Worm (Caenorhabditis elegans) whole organism, midembryonic: ENCODE results near the gene rpl-15.

Experiments
- flt-1 ChIP-seq: fragments of 200-800 bp; sonication (Bioruptor generic); IDR thresholded peaks from 2 replicates; pipeline ENCODE4 v1.3.6; 2022; ENCODE audit warnings: missing genetic modification characterization, missing compliant biosample characterization
- ref-1 ChIP-seq: fragments of 200-800 bp; sonication (Bioruptor generic); conservative IDR thresholded peaks from 2 replicates; pipeline ENCODE4 v1.3.6; 2022; ENCODE audit warnings: missing genetic modification reagents, missing genetic modification characterization, missing compliant biosample characterization

DNA sequence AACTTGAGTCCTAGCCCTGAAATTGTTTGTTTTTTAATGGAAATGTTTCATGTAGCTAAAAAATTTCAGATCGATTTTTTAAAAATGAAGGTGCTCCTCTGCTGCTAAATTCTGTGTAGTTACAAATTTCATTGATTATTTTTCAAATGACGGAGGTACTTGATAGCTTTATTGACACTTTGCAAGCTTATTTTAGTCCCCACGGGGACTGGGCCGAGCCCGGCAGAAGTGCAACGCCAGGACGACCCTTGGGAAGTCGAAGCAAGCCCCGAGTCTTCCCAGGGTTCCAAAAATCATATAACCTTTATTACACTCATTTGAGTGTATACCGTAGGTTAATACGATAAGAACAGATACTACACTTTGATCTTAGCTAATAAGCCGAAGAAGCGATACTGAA lies 30.5 kb downstream of the rpl-15 start:
- TF ChIP-seq ref-1 (GFP tag; lab: Robert Waterston, UW) (no peak), flt-1 (GFP tag; lab: Robert Waterston, UW) (no peak)
